Worm (Caenorhabditis elegans) whole organism, L1 larva: ENCODE results near the gene F40G9.12.

Experiments
- C16A3.4 ChIP-seq: fragments of 150-350 bp; optimal IDR thresholded peaks from 2 replicates; lab custom pipeline; 2014; ENCODE audit warnings: missing biosample characterization, missing genetic modification characterization
- aha-1 ChIP-seq: fragments of 150-350 bp; optimal IDR thresholded peaks from 2 replicates; lab custom pipeline; 2014; ENCODE audit warnings: missing biosample characterization, missing genetic modification characterization
- ceh-88 ChIP-seq: fragments of 200-800 bp; sonication (Bioruptor generic); IDR thresholded peaks from 2 replicates; pipeline ENCODE4 v1.3.6; 2022; ENCODE audit warnings: missing genetic modification characterization, missing compliant biosample characterization
- dpl-1 ChIP-seq, 3 experiments: fragments of 150-350 bp in 2 of 3; sonication (generic microtip) in 1 of 3; optimal IDR thresholded peaks; 2 replicates each; lab custom pipeline; 2014 to 2017; ENCODE audit warnings: missing biosample characterization in 3 of 3, missing genetic modification characterization in 3 of 3, missing genetic modification reagents in 3 of 3
- dsc-1 ChIP-seq: sonication (generic microtip); optimal IDR thresholded peaks from 2 replicates; lab custom pipeline; 2016; ENCODE audit warnings: mild to moderate bottlenecking, missing genetic modification characterization, missing compliant biosample characterization
- efl-1 ChIP-seq, 4 experiments: fragments of 150-350 bp; optimal IDR thresholded peaks in 3 of 4; peaks in 1 of 4; 1 replicate in 1 of 4; 2 replicates in 3 of 4; lab custom pipeline; 2014; ENCODE audit warnings: missing biosample characterization in 2 of 4, missing genetic modification characterization in 2 of 4, missing genetic modification reagents in 2 of 4
- efl-3 ChIP-seq: fragments of 200-800 bp; sonication (Bioruptor generic); optimal IDR thresholded peaks from 2 replicates; lab custom pipeline; 2018; ENCODE audit warnings: mild to moderate bottlenecking, missing genetic modification characterization, missing compliant biosample characterization
- elt-2 ChIP-seq: sonication (generic microtip); optimal IDR thresholded peaks from 2 replicates; lab custom pipeline; 2016; ENCODE audit warnings: missing genetic modification characterization, mild to moderate bottlenecking, inconsistent platforms, missing compliant biosample characterization, missing genetic modification reagents
- elt-3 ChIP-seq, 6 experiments: fragments of 150-350 bp in 1 of 6; sonication (generic microtip); optimal IDR thresholded peaks; 2 replicates each; lab custom pipeline; 2017 to 2018; ENCODE audit warnings: missing biosample characterization in 6 of 6, missing genetic modification characterization in 6 of 6, inconsistent platforms in 1 of 6
- ets-5 ChIP-seq: fragments of 200-800 bp; sonication (Bioruptor generic); IDR thresholded peaks from 2 replicates; pipeline ENCODE4 v1.3.6; 2022; ENCODE audit warnings: missing genetic modification characterization, missing compliant biosample characterization
- fkh-10 ChIP-seq: sonication (generic microtip); optimal IDR thresholded peaks from 2 replicates; lab custom pipeline; 2017; ENCODE audit warnings: missing biosample characterization, missing genetic modification reagents, missing genetic modification characterization
- fkh-4 ChIP-seq: sonication (generic microtip); optimal IDR thresholded peaks from 2 replicates; lab custom pipeline; 2016; ENCODE audit warnings: missing compliant biosample characterization, missing genetic modification characterization, borderline replicate concordance
- fos-1 ChIP-seq: fragments of 150-350 bp; optimal IDR thresholded peaks from 2 replicates; lab custom pipeline; 2014; ENCODE audit warnings: missing biosample characterization, missing genetic modification characterization
- hlh-4 ChIP-seq: sonication (generic microtip); optimal IDR thresholded peaks from 2 replicates; lab custom pipeline; 2016; ENCODE audit warnings: mild to moderate bottlenecking, missing genetic modification characterization, missing compliant biosample characterization
- hpl-2 ChIP-seq: fragments of 150-350 bp; optimal IDR thresholded peaks from 2 replicates; lab custom pipeline; 2014; ENCODE audit warnings: missing biosample characterization, missing genetic modification reagents, missing genetic modification characterization
- mab-9 ChIP-seq: fragments of 200-800 bp; sonication (Bioruptor generic); IDR thresholded peaks from 2 replicates; pipeline ENCODE4 v1.3.6; 2022; ENCODE audit warnings: missing genetic modification reagents, missing genetic modification characterization, missing compliant biosample characterization
- mdl-1 ChIP-seq, 2 experiments: fragments of 150-350 bp; optimal IDR thresholded peaks; 2 replicates each; lab custom pipeline; 2014 to 2017; ENCODE audit warnings: missing biosample characterization in 2 of 2, missing genetic modification characterization in 2 of 2, inconsistent platforms in 1 of 2
- mep-1 ChIP-seq: fragments of 150-350 bp; optimal IDR thresholded peaks from 2 replicates; lab custom pipeline; 2014; ENCODE audit warnings: missing biosample characterization, missing genetic modification characterization
- nhr-11 ChIP-seq: fragments of 150-350 bp; optimal IDR thresholded peaks from 2 replicates; lab custom pipeline; 2014; ENCODE audit warnings: missing biosample characterization, missing genetic modification characterization
- nhr-12 ChIP-seq: sonication (generic microtip); optimal IDR thresholded peaks from 2 replicates; lab custom pipeline; 2017; ENCODE audit warnings: missing biosample characterization, missing genetic modification characterization
- nhr-19 ChIP-seq: fragments of 200-800 bp; sonication (Bioruptor generic); conservative IDR thresholded peaks from 2 replicates; pipeline ENCODE4 v1.3.6; 2022; ENCODE audit warnings: missing genetic modification characterization, missing compliant biosample characterization
- nhr-20 ChIP-seq: sonication (generic microtip); optimal IDR thresholded peaks from 2 replicates; lab custom pipeline; 2016; ENCODE audit warnings: mild to moderate bottlenecking, missing genetic modification characterization, missing compliant biosample characterization
- nhr-47 ChIP-seq: sonication (generic microtip); optimal IDR thresholded peaks from 2 replicates; lab custom pipeline; 2016; ENCODE audit warnings: mild to moderate bottlenecking, missing genetic modification characterization, moderate library complexity, missing compliant biosample characterization
- nhr-71 ChIP-seq: sonication (generic microtip); optimal IDR thresholded peaks from 2 replicates; lab custom pipeline; 2016; ENCODE audit warnings: mild to moderate bottlenecking, missing genetic modification characterization, moderate library complexity, missing compliant biosample characterization
- nhr-90 ChIP-seq: sonication (generic microtip); optimal IDR thresholded peaks from 2 replicates; lab custom pipeline; 2016; ENCODE audit warnings: mild to moderate bottlenecking, missing genetic modification characterization, missing compliant biosample characterization; ENCODE audit not compliant: poor library complexity
- pag-3 ChIP-seq: sonication (generic microtip); optimal IDR thresholded peaks from 2 replicates; lab custom pipeline; 2017; ENCODE audit warnings: missing genetic modification characterization, mild to moderate bottlenecking, missing compliant biosample characterization, antibody characterized with exemption, borderline replicate concordance; ENCODE audit not compliant: insufficient read depth
- pax-3 ChIP-seq: fragments of 200-800 bp; sonication (Bioruptor generic); optimal IDR thresholded peaks from 2 replicates; lab custom pipeline; 2018; ENCODE audit warnings: mild to moderate bottlenecking, missing genetic modification characterization, moderate library complexity, missing compliant biosample characterization
- pqm-1 ChIP-seq: sonication (generic microtip); optimal IDR thresholded peaks from 3 replicates; lab custom pipeline; 2017; ENCODE audit warnings: missing biosample characterization, missing genetic modification characterization
- skn-1 ChIP-seq: fragments of 150-350 bp; optimal IDR thresholded peaks from 2 replicates; lab custom pipeline; 2014; ENCODE audit warnings: missing biosample characterization, missing genetic modification characterization
- snpc-4 ChIP-seq: fragments of 150-350 bp; optimal IDR thresholded peaks from 2 replicates; lab custom pipeline; 2014; ENCODE audit warnings: missing biosample characterization, missing genetic modification characterization
- sox-4 ChIP-seq: sonication (generic microtip); optimal IDR thresholded peaks from 2 replicates; lab custom pipeline; 2016; ENCODE audit warnings: missing genetic modification characterization, missing compliant biosample characterization
- sptf-1 ChIP-seq: fragments of 150-350 bp; optimal IDR thresholded peaks from 2 replicates; lab custom pipeline; 2014; ENCODE audit warnings: missing biosample characterization, missing genetic modification characterization
- swsn-7 ChIP-seq: sonication (generic microtip); optimal IDR thresholded peaks from 2 replicates; lab custom pipeline; 2016; ENCODE audit warnings: missing genetic modification characterization, missing compliant biosample characterization
- tlp-1 ChIP-seq: fragments of 150-350 bp; optimal IDR thresholded peaks from 2 replicates; lab custom pipeline; 2014; ENCODE audit warnings: missing biosample characterization, missing genetic modification characterization
- unc-86 ChIP-seq: sonication (generic microtip); optimal IDR thresholded peaks from 2 replicates; lab custom pipeline; 2016; ENCODE audit warnings: missing genetic modification characterization, missing compliant biosample characterization
- ztf-11 ChIP-seq, 2 experiments: sonication (generic microtip); optimal IDR thresholded peaks; 2 replicates each; lab custom pipeline; 2016 to 2017; ENCODE audit warnings: missing genetic modification characterization in 2 of 2, missing biosample characterization in 1 of 2, missing compliant biosample characterization in 1 of 2

F40G9.12 gene

ce11 chrIII:132118-132517, 39.5 kb upstream of the F40G9.12 start, which contains the start of gene pals-22:
pals-22 (plus strand) TSS chrIII:132418.
- TF ChIP-seq ets-5 (GFP tag; lab: Robert Waterston, UW), result no peak
- no peak for TF ChIP-seq nhr-20
- TF ChIP-seq unc-86 (tag; lab: Kevin White, UChicago), result no peak
- no peak for TF ChIP-seq mep-1 (tag; lab: Kevin White, UChicago)
- no peak for TF ChIP-seq nhr-71
- TF ChIP-seq efl-3 (GFP tag; lab: Kevin White, UChicago), result no peak
- TF ChIP-seq hpl-2 (GFP tag; lab: Kevin White, UChicago), result no peak
- TF ChIP-seq snpc-4 (tag; lab: Kevin White, UChicago), result no peak
- no peak for TF ChIP-seq pax-3 (tag; lab: Kevin White, UChicago)
- TF ChIP-seq aha-1 (tag; lab: Kevin White, UChicago), result no peak
- no peak for TF ChIP-seq sptf-1 (tag; lab: Kevin White, UChicago)

ce11 chrIII:134194-134593, 37.5 kb upstream of the F40G9.12 start, which contains the start of gene pals-25:
pals-25 (plus strand) TSS chrIII:134494.
- TF ChIP-seq nhr-90 (tag; lab: Kevin White, UChicago) (no peak), mab-9 (GFP tag; lab: Robert Waterston, UW) (no peak), ceh-88 (GFP tag; lab: Robert Waterston, UW) (no peak), fkh-10 (GFP tag; lab: Kevin White, UChicago) (no peak), fkh-4 (tag; lab: Kevin White, UChicago) (no peak), tlp-1 (tag; lab: Kevin White, UChicago) (no peak), unc-86 (tag; lab: Kevin White, UChicago) (no peak), dpl-1 (GFP tag; optimal IDR thresholded peaks at IDR 0.05; lab: Kevin White, UChicago) (no peak), elt-3 (tag; optimal IDR thresholded peaks at IDR 0.05; lab: Kevin White, UChicago) (no peak), pag-3 (tag; lab: Kevin White, UChicago) (no peak), hlh-4 (tag; lab: Kevin White, UChicago) (no peak), mdl-1 (tag; optimal IDR thresholded peaks at IDR 0.05; lab: Kevin White, UChicago) (no peak), nhr-11 (tag; lab: Kevin White, UChicago) (no peak), pqm-1 (tag; lab: Kevin White, UChicago) (no peak), nhr-12 (no peak), nhr-19 (GFP tag; lab: Robert Waterston, UW) (no peak), skn-1 (tag; lab: Kevin White, UChicago) (no peak), elt-2 (no peak), nhr-47 (no peak), nhr-71 (no peak)
- TF ChIP-seq, all 84 proteins: peak for 0

ce11 chrIII:140904-141303, 30.7 kb upstream of the F40G9.12 start, which contains the start of gene fbxb-81:
fbxb-81 (minus strand) TSS chrIII:141217.
- no peak for TF ChIP-seq C16A3.4 (tag; lab: Kevin White, UChicago)
- no peak for TF ChIP-seq swsn-7 (tag; lab: Kevin White, UChicago)
- TF ChIP-seq sox-4, result no peak
- TF ChIP-seq, all 84 proteins: peak for 0

- TF ChIP-seq dsc-1 (tag; lab: Kevin White, UChicago) (no peak), ztf-11 (tag; optimal IDR thresholded peaks at IDR 0.05; lab: Kevin White, UChicago) (no peak), efl-1 (optimal IDR thresholded peaks at IDR 0.05; lab: Kevin White, UChicago) (no peak), efl-1 (GFP tag; optimal IDR thresholded peaks at IDR 0.05 in 1 of 2; lab: Kevin White, UChicago) (peak in 1 of 2 experiments; percentile 1), tlp-1 (tag; lab: Kevin White, UChicago) (no peak), fos-1 (tag; lab: Kevin White, UChicago) (no peak)
- TF ChIP-seq, all 84 proteins: peak for 1
Observed at ce11 chrIII:143121-143520, 28.5 kb upstream of the F40G9.12 start, which contains the start of gene fbxb-82. fbxb-82 (minus strand) TSS chrIII:143221.
